Worm (Caenorhabditis elegans) whole organism, young adult: ENCODE data around the gene sql-1.

Experiments used
- B0336.3 ChIP-seq: fragments of 200-800 bp; sonication (Bioruptor generic); IDR thresholded peaks from 2 replicates; pipeline ENCODE4 v1.3.6; 2022; ENCODE audit warnings: missing genetic modification characterization, missing compliant biosample characterization
- F10E7.11 ChIP-seq: sonication (generic microtip); optimal IDR thresholded peaks from 2 replicates; lab custom pipeline; 2017; ENCODE audit warnings: mild to moderate bottlenecking, missing genetic modification characterization, moderate library complexity, missing compliant biosample characterization
- F23B12.7 ChIP-seq: sonication (generic microtip); optimal IDR thresholded peaks from 2 replicates; lab custom pipeline; 2017; ENCODE audit warnings: missing genetic modification characterization, mild to moderate bottlenecking, missing compliant biosample characterization, antibody characterized with exemption, moderate library complexity; ENCODE audit not compliant: insufficient read depth
- F39B2.1 ChIP-seq: fragments of 200-800 bp; sonication (Bioruptor generic); IDR thresholded peaks from 2 replicates; pipeline ENCODE4 v1.3.6; 2022; ENCODE audit warnings: missing genetic modification reagents, missing genetic modification characterization, missing compliant biosample characterization
- F57A8.1 ChIP-seq: fragments of 200-800 bp; sonication (Bioruptor generic); optimal IDR thresholded peaks from 2 replicates; lab custom pipeline; 2018; ENCODE audit warnings: mild to moderate bottlenecking, missing genetic modification characterization, moderate library complexity, missing compliant biosample characterization
- K11D2.4 ChIP-seq: fragments of 200-800 bp; sonication (Bioruptor generic); IDR thresholded peaks from 2 replicates; pipeline ENCODE4 v1.3.6; 2022; ENCODE audit warnings: missing genetic modification reagents, missing genetic modification characterization, missing compliant biosample characterization
- Y53G8AR.9 ChIP-seq: fragments of 200-800 bp; sonication (Bioruptor generic); conservative IDR thresholded peaks from 2 replicates; pipeline ENCODE4 v1.3.6; 2022; ENCODE audit warnings: missing genetic modification reagents, missing genetic modification characterization, missing compliant biosample characterization
- Y56A3A.18 ChIP-seq: fragments of 200-800 bp; sonication (Bioruptor generic); IDR thresholded peaks from 2 replicates; pipeline ENCODE4 v1.3.6; 2022; ENCODE audit warnings: missing genetic modification reagents, missing genetic modification characterization, missing compliant biosample characterization
- Y67H2A.10 ChIP-seq: fragments of 200-800 bp; sonication (Bioruptor generic); conservative IDR thresholded peaks from 2 replicates; pipeline ENCODE4 v1.3.6; 2022; ENCODE audit warnings: missing genetic modification reagents, missing genetic modification characterization, missing compliant biosample characterization
- Y79H2A.3 ChIP-seq: fragments of 200-800 bp; sonication (Bioruptor generic); conservative IDR thresholded peaks from 2 replicates; pipeline ENCODE4 v1.3.6; 2022; ENCODE audit warnings: missing genetic modification reagents, missing genetic modification characterization, missing compliant biosample characterization
- ZK185.1 ChIP-seq: sonication (generic microtip); optimal IDR thresholded peaks from 2 replicates; lab custom pipeline; 2016; ENCODE audit warnings: mild to moderate bottlenecking, missing genetic modification characterization, missing compliant biosample characterization; ENCODE audit not compliant: poor library complexity, severe bottlenecking
- cebp-1 ChIP-seq, 2 experiments: fragments of 200-800 bp in 1 of 2; sonication (Bioruptor generic) in 1 of 2; sonication (generic microtip) in 1 of 2; IDR thresholded peaks in 1 of 2; optimal IDR thresholded peaks in 1 of 2; 2 replicates each; pipeline versions ENCODE4 v1.3.6 to Lab custom; 2017 to 2022; ENCODE audit warnings: missing compliant biosample characterization in 2 of 2, missing genetic modification characterization in 2 of 2, mild to moderate bottlenecking in 1 of 2, missing genetic modification reagents in 1 of 2, moderate library complexity in 1 of 2
- ceh-100 ChIP-seq: fragments of 200-800 bp; sonication (Bioruptor generic); IDR thresholded peaks from 2 replicates; pipeline ENCODE4 v1.3.6; 2022; ENCODE audit warnings: missing genetic modification reagents, missing genetic modification characterization, missing compliant biosample characterization
- ceh-91 ChIP-seq: fragments of 200-800 bp; sonication (Bioruptor generic); IDR thresholded peaks from 2 replicates; pipeline ENCODE4 v1.3.6; 2022; ENCODE audit warnings: missing genetic modification reagents, missing genetic modification characterization, missing compliant biosample characterization
- chd-7 ChIP-seq: sonication (generic microtip); optimal IDR thresholded peaks from 2 replicates; lab custom pipeline; 2016; ENCODE audit warnings: mild to moderate bottlenecking, missing genetic modification characterization, moderate library complexity, missing compliant biosample characterization
- dox-1 ChIP-seq: fragments of 200-800 bp; sonication (Bioruptor generic); IDR thresholded peaks from 2 replicates; pipeline ENCODE4 v1.3.6; 2022; ENCODE audit warnings: missing genetic modification reagents, missing genetic modification characterization, missing compliant biosample characterization
- egrh-3 ChIP-seq: fragments of 200-800 bp; sonication (Bioruptor generic); IDR thresholded peaks from 2 replicates; pipeline ENCODE4 v1.3.6; 2022; ENCODE audit warnings: missing genetic modification reagents, missing genetic modification characterization, missing compliant biosample characterization
- ets-4 ChIP-seq: fragments of 200-800 bp; sonication (Bioruptor generic); optimal IDR thresholded peaks from 2 replicates; lab custom pipeline; 2018; ENCODE audit warnings: mild to moderate bottlenecking, missing genetic modification characterization, missing compliant biosample characterization
- hmg-1.2 ChIP-seq: fragments of 200-800 bp; sonication (Bioruptor generic); IDR thresholded peaks from 2 replicates; pipeline ENCODE4 v1.3.6; 2022; ENCODE audit warnings: missing genetic modification reagents, missing genetic modification characterization, missing compliant biosample characterization
- hsf-1 ChIP-seq: fragments of 200-800 bp; sonication (Bioruptor generic); IDR thresholded peaks from 2 replicates; pipeline ENCODE4 v1.3.6; 2022; ENCODE audit warnings: missing genetic modification reagents, missing genetic modification characterization, missing compliant biosample characterization
- let-526 ChIP-seq: fragments of 200-800 bp; sonication (Bioruptor generic); IDR thresholded peaks from 2 replicates; pipeline ENCODE4 v1.3.6; 2022; ENCODE audit warnings: missing genetic modification reagents, missing genetic modification characterization, missing compliant biosample characterization
- let-607 ChIP-seq, 2 experiments: fragments of 200-800 bp in 1 of 2; sonication (Bioruptor generic) in 1 of 2; sonication (generic microtip) in 1 of 2; optimal IDR thresholded peaks; 2 replicates each; lab custom pipeline; 2016 to 2018; ENCODE audit warnings: mild to moderate bottlenecking in 2 of 2, missing compliant biosample characterization in 2 of 2, missing genetic modification characterization in 2 of 2, moderate library complexity in 2 of 2, missing genotype in 1 of 2
- lin-26 ChIP-seq: fragments of 200-800 bp; sonication (Bioruptor generic); IDR thresholded peaks from 2 replicates; pipeline ENCODE4 v1.3.6; 2022; ENCODE audit warnings: missing genetic modification reagents, missing genetic modification characterization, missing compliant biosample characterization
- lin-40 ChIP-seq: sonication (generic microtip); optimal IDR thresholded peaks from 2 replicates; lab custom pipeline; 2016; ENCODE audit warnings: missing genetic modification characterization, mild to moderate bottlenecking, missing compliant biosample characterization, missing genotype, missing genetic modification reagents
- lir-1 ChIP-seq: fragments of 200-800 bp; sonication (Bioruptor generic); conservative IDR thresholded peaks from 2 replicates; pipeline ENCODE4 v1.3.6; 2022; ENCODE audit warnings: missing genetic modification reagents, missing genetic modification characterization, missing compliant biosample characterization
- madf-8 ChIP-seq: fragments of 200-800 bp; sonication (Bioruptor generic); conservative IDR thresholded peaks from 2 replicates; pipeline ENCODE4 v1.3.6; 2022; ENCODE audit warnings: missing genetic modification reagents, missing genetic modification characterization, missing compliant biosample characterization
- mcd-1 ChIP-seq: fragments of 200-800 bp; sonication (Bioruptor generic); IDR thresholded peaks from 2 replicates; pipeline ENCODE4 v1.3.6; 2022; ENCODE audit warnings: missing genetic modification reagents, missing genetic modification characterization, missing compliant biosample characterization
- mxl-1 ChIP-seq: sonication (generic microtip); optimal IDR thresholded peaks from 2 replicates; lab custom pipeline; 2016; ENCODE audit warnings: missing genetic modification characterization, missing compliant biosample characterization
- nhr-120 ChIP-seq: fragments of 200-800 bp; sonication (Bioruptor generic); IDR thresholded peaks from 2 replicates; pipeline ENCODE4 v1.3.6; 2022; ENCODE audit warnings: missing genetic modification characterization, missing compliant biosample characterization
- pbrm-1 ChIP-seq: fragments of 200-800 bp; sonication (Bioruptor generic); IDR thresholded peaks from 2 replicates; pipeline ENCODE4 v1.3.6; 2022; ENCODE audit warnings: missing genetic modification reagents, missing genetic modification characterization, missing compliant biosample characterization
- pha-4 ChIP-seq: fragments of 150-350 bp; sonication (generic microtip); optimal IDR thresholded peaks from 2 replicates; lab custom pipeline; 2014; ENCODE audit warnings: missing biosample characterization, missing genetic modification reagents, missing genetic modification characterization
- repo-1 ChIP-seq: sonication (generic microtip); optimal IDR thresholded peaks from 2 replicates; lab custom pipeline; 2017; ENCODE audit warnings: mild to moderate bottlenecking, missing genetic modification characterization, missing compliant biosample characterization
- snpc-1.1 ChIP-seq: sonication (generic microtip); optimal IDR thresholded peaks from 2 replicates; lab custom pipeline; 2017; ENCODE audit warnings: missing genetic modification characterization, mild to moderate bottlenecking, missing compliant biosample characterization, antibody characterized with exemption, moderate library complexity, missing genotype, missing genetic modification reagents; ENCODE audit not compliant: insufficient read depth
- snpc-3.4 ChIP-seq: sonication (generic microtip); optimal IDR thresholded peaks from 2 replicates; lab custom pipeline; 2017; ENCODE audit warnings: missing genetic modification characterization, mild to moderate bottlenecking, missing compliant biosample characterization, antibody characterized with exemption, moderate library complexity, missing genotype, missing genetic modification reagents
- snpc-4 ChIP-seq, 5 experiments: fragments of 150-350 bp in 1 of 5; sonication (generic microtip) in 4 of 5; optimal IDR thresholded peaks; 2 replicates each; lab custom pipeline; 2014 to 2018; ENCODE audit warnings: missing genetic modification characterization in 5 of 5, missing biosample characterization in 3 of 5, antibody characterized with exemption in 2 of 5, mild to moderate bottlenecking in 2 of 5, missing compliant biosample characterization in 2 of 5, missing genotype in 2 of 5, moderate library complexity in 2 of 5, missing genetic modification reagents in 1 of 5
- somi-1 ChIP-seq: fragments of 200-800 bp; sonication (Bioruptor generic); optimal IDR thresholded peaks from 2 replicates; lab custom pipeline; 2018; ENCODE audit warnings: mild to moderate bottlenecking, missing genetic modification characterization, missing compliant biosample characterization
- tbx-9 ChIP-seq: sonication (generic microtip); optimal IDR thresholded peaks from 2 replicates; lab custom pipeline; 2016; ENCODE audit warnings: borderline replicate concordance, missing genetic modification characterization, inconsistent platforms, missing compliant biosample characterization
- tlf-1 ChIP-seq: fragments of 200-800 bp; sonication (Bioruptor generic); optimal IDR thresholded peaks from 2 replicates; lab custom pipeline; 2018; ENCODE audit warnings: mild to moderate bottlenecking, missing genetic modification characterization, missing compliant biosample characterization
- xnd-1 ChIP-seq: sonication (generic microtip); optimal IDR thresholded peaks from 2 replicates; lab custom pipeline; 2016; ENCODE audit warnings: missing genotype, missing genetic modification reagents, missing genetic modification characterization, missing compliant biosample characterization
- ztf-22 ChIP-seq: fragments of 200-800 bp; sonication (Bioruptor generic); optimal IDR thresholded peaks from 2 replicates; lab custom pipeline; 2018; ENCODE audit warnings: mild to moderate bottlenecking, missing genetic modification characterization, moderate library complexity, missing compliant biosample characterization
- ztf-3 ChIP-seq: fragments of 200-800 bp; sonication (Bioruptor generic); optimal IDR thresholded peaks from 2 replicates; lab custom pipeline; 2018; ENCODE audit warnings: mild to moderate bottlenecking, missing genetic modification characterization, missing compliant biosample characterization

Gene sql-1

ce11 chrIII:12549657-12550056 lies 50.3 kb downstream of the sql-1 start (continued):
- TF ChIP-seq lin-40 (tag; lab: Kevin White, UChicago): peak; percentile 52
- no peak for TF ChIP-seq madf-8
- peak; percentile 94 for TF ChIP-seq somi-1
- peak; percentile 66 for TF ChIP-seq repo-1 (tag; lab: Kevin White, UChicago)
- no peak for TF ChIP-seq mxl-1 (tag; lab: Kevin White, UChicago)
- 0 out of 2 replicates have a peak, but pooled peaks have one; percentile 37 for TF ChIP-seq Y53G8AR.9 (GFP tag; lab: Robert Waterston, UW)
- TF ChIP-seq lin-26 (GFP tag; lab: Robert Waterston, UW): peak; percentile 52; the same call in 1 of the 2 replicates
- TF ChIP-seq nhr-120 (GFP tag; lab: Robert Waterston, UW): no peak
- TF ChIP-seq let-526: 0 out of 2 replicates have a peak, but pooled peaks have one; percentile 16
- no peak for TF ChIP-seq ceh-100 (GFP tag; lab: Robert Waterston, UW)
- no peak for TF ChIP-seq snpc-3.4
- no peak for TF ChIP-seq pha-4 (tag; lab: Kevin White, UChicago)
- peak; percentile 71 for TF ChIP-seq hmg-1.2 (GFP tag; lab: Robert Waterston, UW)
- TF ChIP-seq lir-1 (GFP tag; lab: Robert Waterston, UW): no peak
- TF ChIP-seq B0336.3 (GFP tag; lab: Robert Waterston, UW): peak; percentile 93
- TF ChIP-seq F57A8.1: no peak
- TF ChIP-seq K11D2.4 (GFP tag; lab: Robert Waterston, UW): no peak
- no peak for TF ChIP-seq F39B2.1 (GFP tag; lab: Robert Waterston, UW)
- TF ChIP-seq mcd-1 (GFP tag; lab: Robert Waterston, UW): peak; percentile 59
- no peak for TF ChIP-seq xnd-1
- peak in 1 of 2 experiments; percentile 2 for TF ChIP-seq let-607 (tag; optimal IDR thresholded peaks at IDR 0.05; lab: Kevin White, UChicago)
- TF ChIP-seq hsf-1 (GFP tag; lab: Robert Waterston, UW): 0 out of 2 replicates have a peak, but pooled peaks have one; percentile 37
- peak; percentile 75 for TF ChIP-seq egrh-3 (GFP tag; lab: Robert Waterston, UW)
- no peak for TF ChIP-seq Y67H2A.10 (GFP tag; lab: Robert Waterston, UW)
- peak; percentile 81 for TF ChIP-seq dox-1 (GFP tag; lab: Robert Waterston, UW)
- TF ChIP-seq ztf-3 (GFP tag; lab: Kevin White, UChicago): peak; percentile 48
- no peak for TF ChIP-seq cebp-1 (GFP tag; IDR thresholded peaks at IDR 0.05; lab: Robert Waterston, UW)
- TF ChIP-seq cebp-1 (tag; optimal IDR thresholded peaks at IDR 0.05; lab: Kevin White, UChicago): peak; percentile 77
- peak; percentile 73 for TF ChIP-seq chd-7
- TF ChIP-seq ceh-91 (GFP tag; lab: Robert Waterston, UW): no peak
- TF ChIP-seq ZK185.1: peak; percentile 33
- TF ChIP-seq Y79H2A.3 (GFP tag; lab: Robert Waterston, UW): no peak
- 0 out of 2 replicates have a peak, but pooled peaks have one; percentile 17 for TF ChIP-seq Y56A3A.18 (GFP tag; lab: Robert Waterston, UW)
- TF ChIP-seq snpc-1.1 (tag; lab: Kevin White, UChicago): no peak
- peak; percentile 73 for TF ChIP-seq tlf-1
- TF ChIP-seq tbx-9 (tag; lab: Kevin White, UChicago): no peak
- TF ChIP-seq ztf-22: peak; percentile 79
- TF ChIP-seq ets-4 (GFP tag; lab: Kevin White, UChicago): peak; percentile 47
- peak; percentile 57; the same call in 1 of the 2 replicates for TF ChIP-seq pbrm-1
- TF ChIP-seq F23B12.7: no peak
- TF ChIP-seq snpc-4 (GFP tag; optimal IDR thresholded peaks at IDR 0.05; lab: Kevin White, UChicago): no peak
- no peak for TF ChIP-seq snpc-4 (tag; optimal IDR thresholded peaks at IDR 0.05; lab: Kevin White, UChicago)
- no peak for TF ChIP-seq F10E7.11 (tag; lab: Kevin White, UChicago)
- TF ChIP-seq, all 124 proteins: peak for 32
